Fruit fly (Drosophila melanogaster) whole organism, embryonic: ENCODE measurements around the gene CG46434.

Experiments used
- Blimp-1 ChIP-seq: fragments of 200-800 bp; sonication (Bioruptor generic); optimal IDR thresholded peaks from 3 replicates; lab custom pipeline; 2018; ENCODE audit warnings: missing biosample characterization, missing genetic modification characterization, mild to moderate bottlenecking, moderate library complexity, missing genetic modification reagents
- CG18764 ChIP-seq: fragments of 200-800 bp; sonication (Bioruptor generic); optimal IDR thresholded peaks from 3 replicates; lab custom pipeline; 2016; ENCODE audit warnings: missing biosample characterization, missing genetic modification characterization
- CG3847 ChIP-seq: fragments of 200-800 bp; sonication (Bioruptor generic); IDR thresholded peaks from 2 replicates; pipeline ENCODE4 v1.3.6; 2022; ENCODE audit warnings: missing biosample characterization, missing genetic modification characterization
- CG7271 ChIP-seq: fragments of 200-800 bp; sonication (Bioruptor generic); optimal IDR thresholded peaks from 2 replicates; lab custom pipeline; 2018; ENCODE audit warnings: missing biosample characterization, mild to moderate bottlenecking, missing genetic modification characterization, moderate library complexity
- CG8924 ChIP-seq: fragments of 200-800 bp; optimal IDR thresholded peaks from 3 replicates; lab custom pipeline; 2019; ENCODE audit warnings: missing biosample characterization, mild to moderate bottlenecking, missing genetic modification characterization, moderate library complexity
- ap ChIP-seq: fragments of 200-800 bp; sonication (Bioruptor generic); IDR thresholded peaks from 2 replicates; pipeline ENCODE4 v1.3.6; 2022; ENCODE audit warnings: missing biosample characterization, missing genetic modification characterization
- fd96Cb ChIP-seq: fragments of 200-800 bp; sonication (Bioruptor generic); optimal IDR thresholded peaks from 2 replicates; lab custom pipeline; 2018; ENCODE audit warnings: missing biosample characterization, mild to moderate bottlenecking, missing genetic modification characterization, moderate library complexity
- gcm2 ChIP-seq: fragments of 200-800 bp; sonication (Bioruptor generic); optimal IDR thresholded peaks from 2 replicates; lab custom pipeline; 2016; ENCODE audit warnings: missing biosample characterization, missing genetic modification characterization

DNA sequence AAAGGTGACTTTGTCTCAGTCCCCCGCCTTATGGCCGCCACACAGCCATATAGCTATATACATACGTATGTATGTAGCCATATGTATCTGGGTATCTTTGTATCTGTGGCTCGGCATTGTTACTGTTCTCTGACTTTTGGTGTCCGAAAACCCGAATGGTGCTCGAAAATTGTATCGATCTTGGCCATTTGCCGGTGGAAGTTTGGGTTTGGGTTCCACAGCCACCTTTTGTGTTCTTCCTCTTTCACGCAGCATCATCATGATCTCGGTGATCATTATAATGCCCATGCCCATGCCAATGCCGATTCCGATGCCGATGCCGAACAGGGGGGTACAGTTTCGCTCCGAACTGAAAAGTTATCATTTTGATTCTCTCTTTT is 14.0 kb upstream of the CG46434 start:
- no peak for TF ChIP-seq ap (GFP tag; lab: Robert Waterston, UW)
- no peak for TF ChIP-seq CG7271 (tag; lab: Kevin White, UChicago)
- no peak for TF ChIP-seq fd96Cb (tag; lab: Kevin White, UChicago)
- no peak for TF ChIP-seq CG18764
- no peak for TF ChIP-seq gcm2 (GFP tag; lab: Kevin White, UChicago)
- TF ChIP-seq CG3847 (GFP tag; lab: Robert Waterston, UW) = no peak
- TF ChIP-seq Blimp-1 (GFP tag; lab: Kevin White, UChicago) = no peak
- TF ChIP-seq CG8924 (tag; lab: Kevin White, UChicago) = no peak
